Worm (Caenorhabditis elegans): Measurements from ENCODE around the gene sdz-11.
A peak's percentile ranks its signal among the peaks of the same experiment; 100 is the strongest.

The sdz-11 gene

ce11 chrII:3731723-3732122 is 20.4 kb downstream of the sdz-11 start, which contains the start of the genes sdz-12 and bath-31:
Gene sdz-12 (minus strand): TSS chrII:3731823.
Gene bath-31 (plus strand): TSS chrII:3731973.
- no peak for TF ChIP-seq sox-4 (tag; optimal IDR thresholded peaks at IDR 0.05)
- TF ChIP-seq ceh-6 (GFP tag; optimal IDR thresholded peaks at IDR 0.05) = no peak
- TF ChIP-seq lim-6 (tag; optimal IDR thresholded peaks at IDR 0.05) = no peak
- no peak for TF ChIP-seq nfya-1 (tag; optimal IDR thresholded peaks at IDR 0.05)
- no peak for TF ChIP-seq mec-3 (tag; optimal IDR thresholded peaks at IDR 0.05; ENCODE audit: borderline replicate concordance)
- no peak for TF ChIP-seq pag-3 (tag; optimal IDR thresholded peaks at IDR 0.05; ENCODE audit: borderline replicate concordance)
- no peak for TF ChIP-seq ceh-18 (tag; optimal IDR thresholded peaks at IDR 0.05)

ce11 chrII:3727996-3728395 is 24.1 kb downstream of the sdz-11 start, which contains the start of gene C46E10.8:
Gene C46E10.8 (minus strand): TSS chrII:3728096.
- TF ChIP-seq eyg-1 (tag; optimal IDR thresholded peaks at IDR 0.05) (no peak), tbx-7 (tag; optimal IDR thresholded peaks at IDR 0.05) (no peak), zip-5 (tag; optimal IDR thresholded peaks at IDR 0.05) (no peak), Y22D7AL.16 (tag; optimal IDR thresholded peaks at IDR 0.05) (no peak), K02D7.2 (tag; optimal IDR thresholded peaks at IDR 0.05) (no peak), fkh-10 (GFP tag; optimal IDR thresholded peaks at IDR 0.05) (no peak), ceh-22 (tag; optimal IDR thresholded peaks at IDR 0.05) (no peak), unc-86 (tag; optimal IDR thresholded peaks at IDR 0.05) (no peak), lin-11 (tag; optimal IDR thresholded peaks at IDR 0.05) (no peak), ceh-6 (GFP tag; optimal IDR thresholded peaks at IDR 0.05) (no peak), sox-2 (GFP tag; IDR thresholded peaks at IDR 0.05) (no peak), ahr-1 (tag; optimal IDR thresholded peaks at IDR 0.05) (no peak), nhr-11 (tag; optimal IDR thresholded peaks at IDR 0.05) (no peak), pha-2 (tag; optimal IDR thresholded peaks at IDR 0.05) (no peak), F13H6.1 (tag; optimal IDR thresholded peaks at IDR 0.05) (no peak), syd-9 (tag; optimal IDR thresholded peaks at IDR 0.05) (no peak), hlh-30 (tag; optimal IDR thresholded peaks at IDR 0.05; ENCODE audit: insufficient read depth) (no peak), madf-2 (tag; optimal IDR thresholded peaks at IDR 0.05) (no peak)

ce11 chrII:3724175-3724715 is 27.8 kb downstream of the sdz-11 start, which contains the start of gene C46E10.1:
Gene C46E10.1 (plus strand): TSS chrII:3724225.
- TF ChIP-seq mec-3 (tag; optimal IDR thresholded peaks at IDR 0.05; ENCODE audit: borderline replicate concordance) (peak; percentile 6), T23F11.4 (GFP tag; optimal IDR thresholded peaks at IDR 0.05) (no peak)

- no peak for TF ChIP-seq ceh-45 (GFP tag; IDR thresholded peaks at IDR 0.05)
- no peak for TF ChIP-seq ceh-48 (tag; optimal IDR thresholded peaks at IDR 0.05)
- TF ChIP-seq hlh-6 (tag; optimal IDR thresholded peaks at IDR 0.05) = no peak
- no peak for TF ChIP-seq sox-4 (tag; optimal IDR thresholded peaks at IDR 0.05)
- no peak for TF ChIP-seq ahr-1 (tag; optimal IDR thresholded peaks at IDR 0.05)
- TF ChIP-seq nhr-11 (tag; optimal IDR thresholded peaks at IDR 0.05) = no peak
- no peak for TF ChIP-seq ceh-19 (GFP tag; optimal IDR thresholded peaks at IDR 0.05)
- no peak for TF ChIP-seq sox-2 (GFP tag; IDR thresholded peaks at IDR 0.05)
- no peak for TF ChIP-seq odd-2 (tag; optimal IDR thresholded peaks at IDR 0.05)
- no peak for TF ChIP-seq C38D4.7 (GFP tag; optimal IDR thresholded peaks at IDR 0.05)
- no peak for TF ChIP-seq hlh-30 (tag; optimal IDR thresholded peaks at IDR 0.05; ENCODE audit: insufficient read depth)
Observed at ce11 chrII:3721016-3721415, 31.1 kb downstream of the sdz-11 start, which contains the start of gene C46E10.3. Gene C46E10.3 (plus strand): TSS chrII:3721316.

- TF ChIP-seq npax-4 (tag; optimal IDR thresholded peaks at IDR 0.05) (no peak), ceh-34 (tag; optimal IDR thresholded peaks at IDR 0.05) (no peak), K09A11.1 (tag; optimal IDR thresholded peaks at IDR 0.05; ENCODE audit: insufficient read depth) (no peak), K02D7.2 (tag; optimal IDR thresholded peaks at IDR 0.05) (no peak), sox-4 (tag; optimal IDR thresholded peaks at IDR 0.05) (no peak), lim-6 (tag; optimal IDR thresholded peaks at IDR 0.05) (no peak), fax-1 (tag; optimal IDR thresholded peaks at IDR 0.05) (no peak), nfya-1 (tag; optimal IDR thresholded peaks at IDR 0.05) (no peak), dmd-4 (tag; optimal IDR thresholded peaks at IDR 0.05; ENCODE audit: borderline replicate concordance) (no peak), dve-1 (tag; optimal IDR thresholded peaks at IDR 0.05) (no peak)
Observed at ce11 chrII:3716961-3717360, 35.1 kb downstream of the sdz-11 start, which contains the start of gene fbxc-52. Gene fbxc-52 (plus strand): TSS chrII:3717261.

All from whole organism, late embryonic.